Fruit fly (Drosophila melanogaster): ENCODE measurements around the gene gish.
A peak's percentile ranks its signal among the peaks of the same experiment; 100 is the strongest.

gish gene

DNA sequence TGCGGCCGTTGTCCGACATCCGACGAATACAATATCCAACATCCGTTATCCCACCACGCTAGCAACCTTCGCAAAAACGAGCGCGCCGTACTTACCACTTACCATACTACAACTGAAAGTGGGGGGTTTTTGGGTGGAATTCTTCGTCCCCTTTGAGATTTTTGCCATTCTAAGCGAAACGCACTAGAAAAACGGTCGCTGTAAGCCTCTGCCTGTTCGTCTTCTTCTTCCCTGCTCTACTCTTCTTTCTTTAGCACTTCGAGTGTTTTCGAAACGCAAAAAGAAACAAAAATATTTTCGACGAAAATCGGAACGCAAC, 22.8 kb upstream of the gish start:
- peak; percentile 17 for TF ChIP-seq CG1621 (tag; optimal IDR thresholded peaks at IDR 0.05)
- TF ChIP-seq CG7368 (GFP tag; optimal IDR thresholded peaks at IDR 0.05) = peak; percentile 22
- TF ChIP-seq esn (GFP tag; optimal IDR thresholded peaks at IDR 0.05) = no peak
- TF ChIP-seq fd59A (GFP tag; optimal IDR thresholded peaks at IDR 0.05) = no peak
- no peak for TF ChIP-seq CG6163 (GFP tag; IDR thresholded peaks at IDR 0.05)
- TF ChIP-seq Eip75B (GFP tag; optimal IDR thresholded peaks at IDR 0.05) = no peak
- TF ChIP-seq CG10669 (GFP tag; optimal IDR thresholded peaks at IDR 0.05) = peak; percentile 93
- TF ChIP-seq pdm3 (GFP tag; optimal IDR thresholded peaks at IDR 0.05) = peak; percentile 55
- TF ChIP-seq OdsH (GFP tag; optimal IDR thresholded peaks at IDR 0.05) = no peak
- no peak for TF ChIP-seq Sox15 (GFP tag; optimal IDR thresholded peaks at IDR 0.05)

DNA sequence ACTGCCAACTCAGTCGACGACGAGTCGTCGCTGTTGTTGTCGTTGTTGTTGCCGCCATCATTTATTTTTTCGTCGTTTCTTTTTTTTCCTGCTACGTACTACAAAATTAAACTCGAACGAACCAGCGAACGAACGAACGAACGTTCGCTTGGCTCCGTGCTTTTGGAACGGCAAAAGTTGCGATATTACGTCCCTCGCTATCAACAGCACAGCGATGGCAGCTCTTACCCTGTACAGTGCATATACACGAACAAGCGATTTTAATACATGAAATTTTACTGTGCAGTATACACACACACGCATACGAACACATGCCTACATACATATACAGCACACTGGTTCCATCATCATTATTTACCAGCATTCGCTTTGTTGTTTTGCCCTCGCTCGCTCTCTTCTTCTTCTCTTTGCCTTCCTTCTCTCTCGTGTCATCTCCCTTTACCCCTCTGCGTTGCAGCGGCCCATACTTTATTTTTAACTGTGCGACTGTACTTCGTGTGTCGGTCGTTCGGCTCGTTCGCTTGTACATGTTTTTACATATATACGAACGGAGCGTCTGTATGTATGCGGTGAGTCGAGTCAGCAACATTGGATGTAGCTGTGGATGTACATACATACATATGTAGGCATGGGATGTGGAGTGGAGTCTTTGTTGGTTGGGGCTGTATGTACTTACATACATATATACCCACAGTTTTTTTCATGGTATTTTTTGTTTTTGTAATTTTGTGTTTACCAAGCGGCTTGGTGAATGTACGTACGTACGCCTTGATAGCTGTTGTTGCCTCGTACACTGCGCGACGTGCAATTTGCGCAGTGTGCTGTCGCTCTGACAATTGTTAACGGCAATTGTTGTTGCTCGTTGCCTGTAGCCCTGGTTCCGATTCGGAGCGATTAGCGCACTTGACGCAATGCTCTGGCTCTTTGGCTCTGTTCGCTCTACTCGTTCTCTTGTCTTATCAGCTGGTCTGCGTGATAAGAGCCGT, 22.1 kb upstream of the gish start:
- TF ChIP-seq acj6 (GFP tag; optimal IDR thresholded peaks at IDR 0.05) = peak; percentile 65
- peak; percentile 49 for TF ChIP-seq Met (GFP tag; optimal IDR thresholded peaks at IDR 0.05)
- TF ChIP-seq pdm3 (GFP tag; optimal IDR thresholded peaks at IDR 0.05) = peak; percentile 51
- TF ChIP-seq ss (GFP tag; optimal IDR thresholded peaks at IDR 0.05) = peak; percentile 74 to 85
- TF ChIP-seq Eip75B (GFP tag; optimal IDR thresholded peaks at IDR 0.05) = peak; percentile 63
- TF ChIP-seq CG11762 (GFP tag; optimal IDR thresholded peaks at IDR 0.05; ENCODE audit: insufficient read depth) = peak; percentile 3
- TF ChIP-seq cyc (GFP tag; optimal IDR thresholded peaks at IDR 0.05) = peak; percentile 59
- TF ChIP-seq spab (GFP tag; optimal IDR thresholded peaks at IDR 0.05) = peak; percentile 42
- peak; percentile 37 for TF ChIP-seq CG3032 (tag; optimal IDR thresholded peaks at IDR 0.05)
- TF ChIP-seq CG31627 (GFP tag; optimal IDR thresholded peaks at IDR 0.05) = peak; percentile 70
- peak; percentile 55 for TF ChIP-seq dsx (GFP tag; optimal IDR thresholded peaks at IDR 0.05; ENCODE audit: poor library complexity, severe bottlenecking)
- TF ChIP-seq Ets96B (tag; optimal IDR thresholded peaks at IDR 0.05) = peak; percentile 29
- TF ChIP-seq salr (GFP tag; optimal IDR thresholded peaks at IDR 0.05) = peak in 1 of 2 experiments; percentile 26
- peak; percentile 65 for TF ChIP-seq OdsH (GFP tag; optimal IDR thresholded peaks at IDR 0.05)
- TF ChIP-seq Hr38 (GFP tag; optimal IDR thresholded peaks at IDR 0.05) = no peak
- TF ChIP-seq CG10631 (GFP tag; optimal IDR thresholded peaks at IDR 0.05) = peak; percentile 40
- peak; percentile 96 for TF ChIP-seq fkh (GFP tag; optimal IDR thresholded peaks at IDR 0.05)
- TF ChIP-seq svp (GFP tag) = peak; percentile 94
- peak; percentile 69 for TF ChIP-seq Hr39 (GFP tag; optimal IDR thresholded peaks at IDR 0.05)
- peak; percentile 29 for TF ChIP-seq Smox (GFP tag; optimal IDR thresholded peaks at IDR 0.05)
- TF ChIP-seq Blimp-1 (GFP tag; optimal IDR thresholded peaks at IDR 0.05) = peak; percentile 30
- peak; percentile 79 for TF ChIP-seq CG6854 (GFP tag; optimal IDR thresholded peaks at IDR 0.05)
- peak; percentile 36 for TF ChIP-seq Sox15 (GFP tag; optimal IDR thresholded peaks at IDR 0.05)
- TF ChIP-seq CG8119 (GFP tag; IDR thresholded peaks at IDR 0.05) = no peak
- peak; percentile 65 for TF ChIP-seq Sox14 (GFP tag; optimal IDR thresholded peaks at IDR 0.05)
- peak; percentile 65 for TF ChIP-seq net (GFP tag; optimal IDR thresholded peaks at IDR 0.05)
- peak; percentile 59 for TF ChIP-seq Hr4 (GFP tag; optimal IDR thresholded peaks at IDR 0.05)
- TF ChIP-seq eg (GFP tag; IDR thresholded peaks at IDR 0.05) = no peak
- no peak for TF ChIP-seq CG6163 (GFP tag; IDR thresholded peaks at IDR 0.05)
- TF ChIP-seq esn (GFP tag; optimal IDR thresholded peaks at IDR 0.05) = peak; percentile 58
- peak; percentile 53 for TF ChIP-seq topi (GFP tag; optimal IDR thresholded peaks at IDR 0.05)
- peak; percentile 64 for TF ChIP-seq CG6808 (GFP tag; optimal IDR thresholded peaks at IDR 0.05)
- peak; percentile 71 for TF ChIP-seq Sox102F (GFP tag; optimal IDR thresholded peaks at IDR 0.05)
- no peak for TF ChIP-seq fd85E (GFP tag; optimal IDR thresholded peaks at IDR 0.05)
- peak; percentile 35 for TF ChIP-seq CG6276 (GFP tag; optimal IDR thresholded peaks at IDR 0.05)
- TF ChIP-seq achi (GFP tag; optimal IDR thresholded peaks at IDR 0.05) = peak; percentile 48
- peak; percentile 64 for TF ChIP-seq CG32006 (GFP tag; optimal IDR thresholded peaks at IDR 0.05)
- TF ChIP-seq dac (GFP tag; optimal IDR thresholded peaks at IDR 0.05) = peak; percentile 29
- peak; percentile 65 for TF ChIP-seq CG9139 (GFP tag; optimal IDR thresholded peaks at IDR 0.05)
- TF ChIP-seq CG3919 (GFP tag; optimal IDR thresholded peaks at IDR 0.05) = peak; percentile 65
- TF ChIP-seq CG4318 (GFP tag; optimal IDR thresholded peaks at IDR 0.05) = no peak
- peak; percentile 40 for TF ChIP-seq Ets21C (GFP tag; optimal IDR thresholded peaks at IDR 0.05)
- TF ChIP-seq CG1621 (tag; optimal IDR thresholded peaks at IDR 0.05) = peak; percentile 29
- peak; percentile 59 for TF ChIP-seq CG7368 (GFP tag; optimal IDR thresholded peaks at IDR 0.05)
